Fruit fly (Drosophila melanogaster) whole organism, larva: Measurements from ENCODE around the gene Grip.

Experiments used
- noc ChIP-seq: fragments of 200-800 bp; sonication (Bioruptor generic); optimal IDR thresholded peaks from 3 replicates; lab custom pipeline; 2019; ENCODE audit warnings: missing biosample characterization, mild to moderate bottlenecking, missing genetic modification characterization, moderate library complexity

Grip gene

dm6 chrX:6010539-6011268, 44.6 kb downstream of the Grip start:
- TF ChIP-seq noc = peak; percentile 60

DNA sequence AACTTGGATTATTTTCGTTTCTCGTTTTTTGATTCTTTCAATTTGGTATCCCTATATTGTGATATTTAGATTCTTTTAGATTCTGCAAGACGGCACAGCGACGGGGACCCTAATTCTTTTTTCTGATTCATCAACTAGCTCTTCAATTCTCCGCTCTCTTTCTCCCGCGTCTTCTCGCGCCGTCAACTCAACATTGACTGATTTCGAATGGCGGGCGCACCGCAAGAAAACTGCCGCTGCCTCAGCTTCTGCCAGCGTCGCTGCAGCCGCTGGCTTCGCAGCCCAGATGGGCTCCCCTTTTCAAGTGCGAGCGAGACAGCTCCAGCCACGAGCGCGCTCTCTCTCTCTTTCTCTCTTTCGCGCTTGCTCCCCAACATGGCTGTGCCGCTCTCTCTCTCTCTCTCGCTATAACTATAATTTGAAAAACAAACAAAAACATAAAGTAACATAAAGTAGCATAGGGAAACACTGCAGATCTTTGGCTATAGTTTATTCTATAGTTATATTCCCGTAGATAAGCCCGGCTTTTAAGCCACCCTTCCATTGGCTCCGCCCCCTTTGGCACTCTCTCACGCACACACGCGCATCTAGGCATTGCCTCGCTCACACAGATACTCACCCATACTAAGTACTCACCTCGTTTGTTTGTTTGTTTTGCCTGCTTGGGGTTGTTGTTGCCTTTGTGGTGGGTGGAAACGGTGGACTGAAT, 47.1 kb downstream of the Grip start, which contains the start of gene mab-21:
TSS of gene mab-21 (minus strand) at position 206 of the 709 bp plus-strand sequence.
- TF ChIP-seq noc = no peak

dm6 chrX:6020254-6020653, 54.2 kb downstream of the Grip start:
- TF ChIP-seq noc = no peak

DNA sequence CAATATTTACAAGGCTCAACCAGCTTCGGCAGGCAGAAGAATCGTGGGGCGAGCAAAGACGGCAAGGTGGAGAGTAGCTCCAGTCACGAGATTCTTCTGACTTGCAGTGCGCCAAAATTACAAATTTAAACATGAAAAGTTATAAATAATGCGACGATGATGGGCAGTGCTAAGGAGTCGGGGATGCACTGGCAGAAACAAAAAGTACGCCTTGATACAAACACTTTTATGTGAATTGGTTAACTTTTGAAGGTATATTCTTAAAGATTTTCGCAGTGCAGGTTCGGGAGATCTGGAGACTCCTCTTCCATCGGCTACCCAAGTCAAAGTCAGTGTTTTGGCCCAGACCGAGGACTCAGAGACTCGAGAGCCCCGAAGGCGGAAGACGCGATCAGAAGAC, 55.3 kb downstream of the Grip start:
- TF ChIP-seq noc = no peak

DNA sequence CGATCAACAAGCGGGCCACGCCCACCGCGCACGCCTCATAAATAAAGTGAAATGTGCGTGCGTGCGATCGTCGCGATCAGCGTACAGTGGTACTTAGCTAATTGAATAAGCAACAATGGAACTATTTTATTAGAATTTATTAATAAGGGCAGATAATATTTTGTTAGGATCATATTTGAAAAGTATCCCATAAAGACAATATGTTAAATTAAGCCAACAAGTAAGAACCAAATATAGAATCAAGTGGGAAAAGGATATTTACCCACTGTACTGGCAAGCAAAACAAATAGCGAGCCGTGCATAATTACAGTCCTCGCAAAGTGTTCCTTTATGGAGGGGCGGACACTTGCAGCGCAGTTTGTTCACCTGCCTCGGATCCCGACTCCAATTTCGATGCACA, 56.0 kb downstream of the Grip start:
- no peak for TF ChIP-seq noc

- no peak for TF ChIP-seq noc
Observed at dm6 chrX:6024638-6025037, 58.6 kb downstream of the Grip start.

dm6 chrX:6027846-6028245, 61.8 kb downstream of the Grip start:
- no peak for TF ChIP-seq noc

DNA sequence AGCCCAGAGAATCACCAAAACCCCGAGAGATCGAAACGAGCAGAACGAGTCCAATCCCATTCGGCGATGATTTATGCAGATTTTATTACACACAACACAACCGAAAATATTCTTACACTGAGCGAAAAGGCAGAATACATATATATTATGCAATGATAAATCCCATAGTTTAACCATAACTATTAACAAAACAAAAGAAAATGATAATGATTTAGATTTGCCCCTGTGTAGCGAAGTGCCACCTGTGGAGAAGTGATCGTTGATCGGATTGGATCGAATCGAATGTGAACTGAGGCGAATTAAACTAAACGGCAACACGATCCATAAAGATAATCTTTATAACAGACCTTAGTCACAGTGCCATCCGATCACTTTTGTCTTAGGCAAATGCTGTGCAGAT, 62.9 kb downstream of the Grip start:
- TF ChIP-seq noc = no peak

- TF ChIP-seq noc = no peak
Observed at dm6 chrX:6030010-6030409, 63.9 kb downstream of the Grip start.

dm6 chrX:6030593-6030992, 64.5 kb downstream of the Grip start:
- TF ChIP-seq noc = no peak

- TF ChIP-seq noc = no peak
Observed at dm6 chrX:6031692-6032091, 65.6 kb downstream of the Grip start.

DNA sequence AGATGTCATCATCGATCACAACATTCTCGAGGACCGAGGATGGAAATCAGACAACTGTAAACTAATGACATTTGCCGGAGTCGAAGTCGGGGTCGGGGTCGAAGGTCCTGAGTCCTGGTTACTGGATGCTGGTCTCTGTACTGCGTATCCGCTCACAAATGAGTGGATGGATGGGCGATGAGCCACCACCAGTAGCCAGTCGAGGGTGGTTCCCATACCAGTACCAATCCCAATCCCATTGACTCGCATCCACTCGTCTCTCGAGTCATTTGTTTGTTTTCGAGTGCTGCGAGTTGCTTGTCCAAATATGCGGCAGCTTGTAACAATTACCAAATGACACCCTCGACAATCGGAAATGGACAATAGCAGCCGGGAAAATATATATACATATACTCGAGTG, 66.7 kb downstream of the Grip start:
- no peak for TF ChIP-seq noc

dm6 chrX:6034741-6035140, 68.7 kb downstream of the Grip start:
- no peak for TF ChIP-seq noc

DNA sequence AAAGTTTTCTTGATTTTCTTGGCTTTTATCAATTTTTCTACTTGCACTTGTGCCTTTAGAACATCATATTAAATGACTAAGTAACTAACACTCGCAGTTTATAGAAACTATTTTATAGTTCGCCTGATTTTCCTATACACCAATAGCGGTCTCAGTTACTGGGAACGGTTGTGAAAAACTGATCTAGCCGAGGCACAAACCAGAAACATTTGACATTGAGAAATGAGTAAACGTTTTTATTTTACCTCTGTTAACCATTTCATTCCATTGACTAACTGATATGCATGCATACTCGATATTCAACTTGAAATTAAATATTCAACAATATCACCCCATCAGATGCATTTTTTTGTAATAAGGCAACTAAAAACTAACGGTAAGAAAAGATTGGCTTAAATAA, 69.3 kb downstream of the Grip start:
- TF ChIP-seq noc = no peak
